Fruit fly (Drosophila melanogaster) whole organism, wandering third instar larva: ENCODE data around the gene CG8132.

ENCODE experiments used
- N ChIP-seq: fragments of >200 bp; optimal IDR thresholded peaks from 2 replicates; lab custom pipeline; 2018; ENCODE audit warnings: missing biosample characterization, missing external identifiers, missing genetic modification characterization
- OdsH ChIP-seq: fragments of 200-800 bp; sonication (Bioruptor generic); optimal IDR thresholded peaks from 2 replicates; lab custom pipeline; 2016; ENCODE audit warnings: missing biosample characterization, mild to moderate bottlenecking, missing genetic modification characterization
- brk ChIP-seq: fragments of 200-800 bp; sonication (Bioruptor generic); optimal IDR thresholded peaks from 2 replicates; lab custom pipeline; 2016; ENCODE audit warnings: missing biosample characterization, mild to moderate bottlenecking, missing genetic modification characterization
- h ChIP-seq: fragments of 200-800 bp; sonication (Bioruptor generic); optimal IDR thresholded peaks from 3 replicates; lab custom pipeline; 2016; ENCODE audit warnings: missing biosample characterization, mild to moderate bottlenecking, missing genetic modification characterization
- pan ChIP-seq: fragments of >200 bp; optimal IDR thresholded peaks from 2 replicates; lab custom pipeline; 2017
- sv ChIP-seq: fragments of 200-800 bp; sonication (Bioruptor generic); optimal IDR thresholded peaks from 3 replicates; lab custom pipeline; 2016; ENCODE audit warnings: missing biosample characterization, missing genetic modification characterization

- TF ChIP-seq sv (GFP tag; lab: Kevin White, UChicago) (no peak), pan (lab: Kevin White, UChicago) (no peak), brk (GFP tag; lab: Kevin White, UChicago) (no peak), h (no peak), OdsH (GFP tag; lab: Kevin White, UChicago) (no peak), N (GFP tag; lab: Kevin White, UChicago) (no peak)
These were observed 21.0 kb downstream of the CG8132 start for dm6 chr3R:9422338-9422737.
